Worm (Caenorhabditis elegans) whole organism, L4/young adult: ENCODE results near the gene R09F10.8.

ENCODE experiments used
- W03F9.2 ChIP-seq: fragments of 150-350 bp; optimal IDR thresholded peaks from 2 replicates; lab custom pipeline; 2014; ENCODE audit warnings: missing biosample characterization, missing genetic modification characterization
- dao-5 ChIP-seq: sonication (generic microtip); optimal IDR thresholded peaks from 2 replicates; lab custom pipeline; 2016; ENCODE audit warnings: missing genotype, missing genetic modification characterization, moderate library complexity, missing compliant biosample characterization
- him-1 ChIP-seq: sonication (generic microtip); optimal IDR thresholded peaks from 2 replicates; lab custom pipeline; 2016; ENCODE audit warnings: missing genotype, missing genetic modification reagents, missing genetic modification characterization, missing compliant biosample characterization

ce11 chrX:8308491-8308890 is 17.8 kb downstream of the R09F10.8 start:
- no peak for TF ChIP-seq him-1 (tag; lab: Kevin White, UChicago)
- TF ChIP-seq dao-5 (tag; lab: Kevin White, UChicago): no peak
- no peak for TF ChIP-seq W03F9.2
